Worm (Caenorhabditis elegans) whole organism, L4 larva: ENCODE measurements around the gene F28H7.2.

Source experiments
- F37D6.2 ChIP-seq: sonication (generic microtip); optimal IDR thresholded peaks from 2 replicates; lab custom pipeline; 2016; ENCODE audit warnings: mild to moderate bottlenecking, missing genetic modification characterization, missing compliant biosample characterization
- F49E8.2 ChIP-seq: sonication (generic microtip); optimal IDR thresholded peaks from 2 replicates; lab custom pipeline; 2016; ENCODE audit warnings: missing compliant biosample characterization, mild to moderate bottlenecking, missing genetic modification characterization, borderline replicate concordance
- R02D3.7 ChIP-seq: fragments of 150-350 bp; sonication (generic microtip); optimal IDR thresholded peaks from 3 replicates; lab custom pipeline; 2014; ENCODE audit warnings: missing biosample characterization, missing genetic modification characterization
- T20F7.1 ChIP-seq: fragments of 200-800 bp; sonication (Bioruptor generic); optimal IDR thresholded peaks from 2 replicates; lab custom pipeline; 2018; ENCODE audit warnings: mild to moderate bottlenecking, missing genetic modification characterization, missing compliant biosample characterization
- Y105C5A.15 ChIP-seq: fragments of 200-800 bp; sonication (Bioruptor generic); IDR thresholded peaks from 2 replicates; pipeline ENCODE4 v1.3.6; 2022; ENCODE audit warnings: missing genetic modification characterization, missing compliant biosample characterization
- Y5F2A.4 ChIP-seq: fragments of 200-800 bp; sonication (Bioruptor generic); optimal IDR thresholded peaks from 2 replicates; lab custom pipeline; 2018; ENCODE audit warnings: mild to moderate bottlenecking, missing genetic modification characterization, missing compliant biosample characterization
- Y75B8A.6 ChIP-seq: fragments of 200-800 bp; sonication (Bioruptor generic); IDR thresholded peaks from 2 replicates; pipeline ENCODE4 v1.3.6; 2022; ENCODE audit warnings: missing genetic modification reagents, missing genetic modification characterization, missing compliant biosample characterization
- ZK546.5 ChIP-seq, 2 experiments: sonication (generic microtip); optimal IDR thresholded peaks; 2 replicates each; lab custom pipeline; 2017; ENCODE audit warnings: missing biosample characterization in 2 of 2, missing genetic modification characterization in 2 of 2
- aly-2 ChIP-seq: sonication (generic microtip); optimal IDR thresholded peaks from 2 replicates; lab custom pipeline; 2018; ENCODE audit warnings: missing biosample characterization, missing genetic modification characterization
- attf-4 ChIP-seq: sonication (generic microtip); optimal IDR thresholded peaks from 3 replicates; lab custom pipeline; 2017; ENCODE audit warnings: missing biosample characterization, missing genetic modification characterization
- ceh-20 ChIP-seq: fragments of 200-800 bp; sonication (Bioruptor generic); IDR thresholded peaks from 2 replicates; pipeline ENCODE4 v1.3.6; 2022; ENCODE audit warnings: missing genetic modification reagents, missing genetic modification characterization, missing compliant biosample characterization
- ceh-28 ChIP-seq: fragments of 150-350 bp; optimal IDR thresholded peaks from 2 replicates; lab custom pipeline; 2014; ENCODE audit warnings: missing biosample characterization, missing genetic modification reagents, missing genetic modification characterization
- ceh-62 ChIP-seq: sonication (generic microtip); optimal IDR thresholded peaks from 2 replicates; lab custom pipeline; 2017; ENCODE audit warnings: missing biosample characterization, missing genetic modification characterization
- ces-1 ChIP-seq: fragments of 150-350 bp; sonication (generic microtip); optimal IDR thresholded peaks from 4 replicates; lab custom pipeline; 2014; ENCODE audit warnings: missing biosample characterization, missing genetic modification reagents, missing genetic modification characterization
- ctbp-1 ChIP-seq: fragments of 200-800 bp; sonication (Bioruptor generic); IDR thresholded peaks from 2 replicates; pipeline ENCODE4 v1.3.6; 2022; ENCODE audit warnings: missing genetic modification reagents, missing genetic modification characterization, missing compliant biosample characterization
- daf-16 ChIP-seq, 3 experiments: sonication (generic microtip); optimal IDR thresholded peaks; 2 replicates each; lab custom pipeline; 2016 to 2017; ENCODE audit warnings: missing genetic modification characterization in 3 of 3, missing genetic modification reagents in 3 of 3, mild to moderate bottlenecking in 2 of 3, missing compliant biosample characterization in 2 of 3, missing biosample characterization in 1 of 3, moderate library complexity in 1 of 3
- daf-19 ChIP-seq: fragments of 200-800 bp; sonication (Bioruptor generic); conservative IDR thresholded peaks from 2 replicates; pipeline ENCODE4 v1.3.6; 2022; ENCODE audit warnings: missing genetic modification characterization, missing compliant biosample characterization
- dmd-6 ChIP-seq: fragments of 200-800 bp; sonication (Bioruptor generic); IDR thresholded peaks from 2 replicates; pipeline ENCODE4 v1.3.6; 2022; ENCODE audit warnings: missing genetic modification reagents, missing genetic modification characterization, missing compliant biosample characterization
- dmd-8 ChIP-seq: fragments of 200-800 bp; sonication (Bioruptor generic); IDR thresholded peaks from 2 replicates; pipeline ENCODE4 v1.3.6; 2022; ENCODE audit warnings: missing genetic modification characterization, missing compliant biosample characterization
- duxl-1 ChIP-seq: sonication (generic microtip); optimal IDR thresholded peaks from 2 replicates; lab custom pipeline; 2016; ENCODE audit warnings: mild to moderate bottlenecking, missing genetic modification characterization, moderate library complexity, missing compliant biosample characterization; ENCODE audit not compliant: poor library complexity
- dve-1 ChIP-seq: sonication (generic microtip); optimal IDR thresholded peaks from 2 replicates; lab custom pipeline; 2017; ENCODE audit warnings: antibody characterized with exemption, mild to moderate bottlenecking, missing genetic modification characterization, missing compliant biosample characterization; ENCODE audit not compliant: insufficient read depth
- egl-27 ChIP-seq: sonication (generic microtip); optimal IDR thresholded peaks from 3 replicates; lab custom pipeline; 2017; ENCODE audit warnings: missing biosample characterization, missing genetic modification reagents, missing genetic modification characterization
- fkh-10 ChIP-seq: fragments of 150-350 bp; optimal IDR thresholded peaks from 2 replicates; lab custom pipeline; 2014; ENCODE audit warnings: missing biosample characterization, missing genetic modification reagents, missing genetic modification characterization
- gei-8 ChIP-seq: fragments of 200-800 bp; sonication (Bioruptor generic); optimal IDR thresholded peaks from 2 replicates; lab custom pipeline; 2018; ENCODE audit warnings: mild to moderate bottlenecking, missing genetic modification characterization, missing compliant biosample characterization
- jun-1 ChIP-seq: fragments of 150-350 bp; optimal IDR thresholded peaks from 2 replicates; lab custom pipeline; 2014; ENCODE audit warnings: missing biosample characterization, missing genetic modification reagents, missing genetic modification characterization
- lim-7 ChIP-seq: fragments of 200-800 bp; sonication (Bioruptor generic); IDR thresholded peaks from 2 replicates; pipeline ENCODE4 v1.3.6; 2022; ENCODE audit warnings: missing genetic modification characterization, missing compliant biosample characterization
- lin-1 ChIP-seq: fragments of 200-800 bp; sonication (Bioruptor generic); IDR thresholded peaks from 2 replicates; pipeline ENCODE4 v1.3.6; 2022; ENCODE audit warnings: missing genetic modification reagents, missing genetic modification characterization, missing compliant biosample characterization
- lin-38 ChIP-seq: fragments of 200-800 bp; sonication (Bioruptor generic); IDR thresholded peaks from 2 replicates; pipeline ENCODE4 v1.3.6; 2022; ENCODE audit warnings: missing genetic modification reagents, missing genetic modification characterization, missing compliant biosample characterization
- lin-39 ChIP-seq: fragments of 150-350 bp; optimal IDR thresholded peaks from 2 replicates; lab custom pipeline; 2014; ENCODE audit warnings: missing biosample characterization, missing genetic modification reagents, missing genetic modification characterization
- mdt-29 ChIP-seq: fragments of 200-800 bp; sonication (Bioruptor generic); IDR thresholded peaks from 2 replicates; pipeline ENCODE4 v1.3.6; 2022; ENCODE audit warnings: missing genetic modification reagents, missing genetic modification characterization, missing compliant biosample characterization
- nhr-11 ChIP-seq: fragments of 150-350 bp; optimal IDR thresholded peaks from 2 replicates; lab custom pipeline; 2014; ENCODE audit warnings: missing biosample characterization, missing genetic modification characterization
- nhr-111 ChIP-seq: fragments of 200-800 bp; sonication (Bioruptor generic); optimal IDR thresholded peaks from 2 replicates; lab custom pipeline; 2018; ENCODE audit warnings: mild to moderate bottlenecking, missing genetic modification characterization, missing compliant biosample characterization
- nhr-237 ChIP-seq: sonication (generic microtip); optimal IDR thresholded peaks from 2 replicates; lab custom pipeline; 2017; ENCODE audit warnings: missing biosample characterization, missing genetic modification characterization
- nhr-28 ChIP-seq: fragments of 150-350 bp; optimal IDR thresholded peaks from 2 replicates; lab custom pipeline; 2014; ENCODE audit warnings: missing biosample characterization, missing genetic modification characterization
- nhr-41 ChIP-seq: fragments of 200-800 bp; sonication (Bioruptor generic); IDR thresholded peaks from 2 replicates; pipeline ENCODE4 v1.3.6; 2022; ENCODE audit warnings: missing genetic modification reagents, missing genetic modification characterization, missing compliant biosample characterization
- nhr-48 ChIP-seq: sonication (generic microtip); optimal IDR thresholded peaks from 2 replicates; lab custom pipeline; 2016; ENCODE audit warnings: mild to moderate bottlenecking, missing genetic modification characterization, missing compliant biosample characterization
- nhr-6 ChIP-seq: fragments of 150-350 bp; optimal IDR thresholded peaks from 2 replicates; lab custom pipeline; 2014; ENCODE audit warnings: missing biosample characterization, missing genetic modification characterization
- php-3 ChIP-seq: fragments of 200-800 bp; sonication (Bioruptor generic); IDR thresholded peaks from 2 replicates; pipeline ENCODE4 v1.3.6; 2022; ENCODE audit warnings: missing genetic modification reagents, missing genetic modification characterization, missing compliant biosample characterization
- pqm-1 ChIP-seq: sonication (generic microtip); optimal IDR thresholded peaks from 2 replicates; lab custom pipeline; 2017; ENCODE audit warnings: missing biosample characterization, missing genetic modification characterization
- rbr-2 ChIP-seq: sonication (generic microtip); optimal IDR thresholded peaks from 2 replicates; lab custom pipeline; 2016; ENCODE audit warnings: missing genotype, missing genetic modification characterization, missing compliant biosample characterization
- skn-1 ChIP-seq: fragments of 150-350 bp; optimal IDR thresholded peaks from 2 replicates; lab custom pipeline; 2014; ENCODE audit warnings: missing biosample characterization, missing genetic modification characterization
- snpc-4 ChIP-seq: fragments of 150-350 bp; optimal IDR thresholded peaks from 2 replicates; lab custom pipeline; 2014; ENCODE audit warnings: missing biosample characterization, missing genetic modification characterization
- spr-3 ChIP-seq: fragments of 200-800 bp; sonication (Bioruptor generic); optimal IDR thresholded peaks from 2 replicates; lab custom pipeline; 2018; ENCODE audit warnings: mild to moderate bottlenecking, missing genetic modification characterization, missing compliant biosample characterization
- tag-97 ChIP-seq: fragments of 200-800 bp; sonication (Bioruptor generic); IDR thresholded peaks from 2 replicates; pipeline ENCODE4 v1.3.6; 2022; ENCODE audit warnings: missing genetic modification characterization, missing compliant biosample characterization
- unc-62 ChIP-seq, 3 experiments: fragments of 150-350 bp in 1 of 3; sonication (generic microtip); optimal IDR thresholded peaks in 2 of 3; peaks in 1 of 3; 1 replicate in 1 of 3; 2 replicates in 2 of 3; lab custom pipeline; 2014 to 2017; ENCODE audit warnings: missing biosample characterization in 3 of 3, missing genetic modification characterization in 3 of 3, missing genetic modification reagents in 3 of 3, missing genotype in 1 of 3
- vab-7 ChIP-seq: fragments of 200-800 bp; sonication (Bioruptor generic); IDR thresholded peaks from 2 replicates; pipeline ENCODE4 v1.3.6; 2022; ENCODE audit warnings: missing genetic modification reagents, missing genetic modification characterization, missing compliant biosample characterization
- zag-1 ChIP-seq: fragments of 150-350 bp; optimal IDR thresholded peaks from 2 replicates; lab custom pipeline; 2014; ENCODE audit warnings: missing biosample characterization, missing genetic modification characterization
- zfp-3 ChIP-seq: fragments of 200-800 bp; sonication (Bioruptor generic); conservative IDR thresholded peaks from 2 replicates; pipeline ENCODE4 v1.3.6; 2022; ENCODE audit warnings: missing genetic modification reagents, missing genetic modification characterization, missing compliant biosample characterization
- ztf-11 ChIP-seq: fragments of 150-350 bp; optimal IDR thresholded peaks from 2 replicates; lab custom pipeline; 2014; ENCODE audit warnings: missing biosample characterization, missing genetic modification characterization
- ztf-7 ChIP-seq: fragments of 150-350 bp; optimal IDR thresholded peaks from 2 replicates; lab custom pipeline; 2014; ENCODE audit warnings: missing biosample characterization, missing genetic modification characterization

F28H7.2 gene

ce11 chrV:10731989-10732472 is 15.7 kb upstream of the F28H7.2 start, which contains the start of gene T28B11.1:
Gene T28B11.1, minus strand, starts transcription at chrV:10732422.
- TF ChIP-seq ctbp-1 (GFP tag; lab: Robert Waterston, UW) (no peak), T20F7.1 (no peak), F49E8.2 (tag; lab: Kevin White, UChicago) (no peak), gei-8 (GFP tag; lab: Kevin White, UChicago) (no peak), nhr-41 (GFP tag; lab: Robert Waterston, UW) (no peak), jun-1 (tag; lab: Kevin White, UChicago) (no peak), ceh-62 (tag; lab: Kevin White, UChicago) (no peak), rbr-2 (tag; lab: Kevin White, UChicago) (no peak), snpc-4 (tag; lab: Kevin White, UChicago) (no peak), ces-1 (GFP tag; lab: Kevin White, UChicago) (no peak), Y75B8A.6 (GFP tag; lab: Robert Waterston, UW) (no peak), pqm-1 (peak; percentile 61), dve-1 (tag; lab: Kevin White, UChicago) (peak; percentile 48), nhr-237 (tag; lab: Kevin White, UChicago) (no peak), attf-4 (no peak), aly-2 (tag; lab: Kevin White, UChicago) (no peak), F37D6.2 (tag; lab: Kevin White, UChicago) (no peak), ztf-7 (tag; lab: Kevin White, UChicago) (peak; percentile 27), nhr-11 (tag; lab: Kevin White, UChicago) (no peak), ztf-11 (tag; lab: Kevin White, UChicago) (no peak), dmd-8 (no peak), daf-19 (no peak), nhr-6 (tag; lab: Kevin White, UChicago) (no peak), zfp-3 (GFP tag; lab: Robert Waterston, UW) (no peak), nhr-28 (tag; lab: Kevin White, UChicago) (peak; percentile 58), zag-1 (tag; lab: Kevin White, UChicago) (no peak), unc-62 (GFP tag; optimal IDR thresholded peaks at IDR 0.05 in 1 of 2; lab: Kevin White, UChicago) (no peak), unc-62 (tag; optimal IDR thresholded peaks at IDR 0.05; lab: Kevin White, UChicago) (no peak), Y5F2A.4 (no peak), tag-97 (GFP tag; lab: Robert Waterston, UW) (no peak)

DNA sequence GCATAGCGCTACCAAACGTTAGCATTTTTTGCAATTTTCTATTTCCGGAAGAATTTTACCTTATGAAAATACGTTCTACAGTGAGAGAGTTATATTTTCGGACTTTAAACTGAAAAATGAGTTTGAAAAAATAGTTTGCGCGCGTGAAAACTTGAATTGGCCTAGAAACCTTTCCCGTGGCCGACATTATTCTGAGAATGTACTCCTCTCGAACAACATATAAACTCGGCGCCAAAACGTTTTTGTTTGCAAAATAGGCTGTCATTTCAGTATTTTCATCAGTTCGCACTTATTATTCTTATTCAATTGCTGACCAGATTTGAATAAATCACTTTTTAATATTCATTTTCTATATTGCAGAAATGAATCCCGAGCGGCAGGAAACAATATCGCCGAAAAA is 10.9 kb upstream of the F28H7.2 start, which contains the start of the genes mre-11 and wdr-5.3:
TSS of gene mre-11 (minus strand) at position 113 of the 400 bp plus-strand sequence.
TSS of gene wdr-5.3 (plus strand) at position 361 of the 400 bp plus-strand sequence.
- TF ChIP-seq daf-16 (GFP tag; optimal IDR thresholded peaks at IDR 0.05; lab: Kevin White, UChicago) (no peak), daf-16 (tag; optimal IDR thresholded peaks at IDR 0.05; lab: Kevin White, UChicago) (no peak), duxl-1 (tag; lab: Kevin White, UChicago) (peak; percentile 18), ceh-20 (GFP tag; lab: Robert Waterston, UW) (no peak), spr-3 (GFP tag; lab: Kevin White, UChicago) (no peak), R02D3.7 (tag; lab: Kevin White, UChicago) (no peak), ceh-62 (tag; lab: Kevin White, UChicago) (no peak), lim-7 (GFP tag; lab: Robert Waterston, UW) (no peak), php-3 (GFP tag; lab: Robert Waterston, UW) (no peak), ZK546.5 (tag; optimal IDR thresholded peaks at IDR 0.05; lab: Kevin White, UChicago) (no peak), lin-39 (tag; lab: Kevin White, UChicago) (no peak), lin-1 (GFP tag; lab: Robert Waterston, UW) (no peak), ceh-28 (tag; lab: Kevin White, UChicago) (no peak), vab-7 (GFP tag; lab: Robert Waterston, UW) (no peak), nhr-48 (no peak), Y75B8A.6 (GFP tag; lab: Robert Waterston, UW) (no peak), ces-1 (GFP tag; lab: Kevin White, UChicago) (no peak), jun-1 (tag; lab: Kevin White, UChicago) (no peak), ztf-11 (tag; lab: Kevin White, UChicago) (no peak), zag-1 (tag; lab: Kevin White, UChicago) (no peak), nhr-111 (GFP tag; lab: Kevin White, UChicago) (no peak), nhr-11 (tag; lab: Kevin White, UChicago) (no peak), lin-38 (GFP tag; lab: Robert Waterston, UW) (no peak), Y105C5A.15 (no peak), fkh-10 (no peak), mdt-29 (GFP tag; lab: Robert Waterston, UW) (no peak), dmd-6 (GFP tag; lab: Robert Waterston, UW) (no peak; the same call in 1 of the 2 replicates), egl-27 (tag; lab: Kevin White, UChicago) (no peak), skn-1 (tag; lab: Kevin White, UChicago) (no peak)
